Fruit fly (Drosophila melanogaster): ENCODE results near the gene CG10098.
A peak's percentile ranks its signal among the peaks of the same experiment; 100 is the strongest.

Gene CG10098

dm6 chr3R:7081972-7082371 lies 42.4 kb upstream of the CG10098 start, which contains the start of gene Dpck (continued):
- no peak for TF ChIP-seq aop (GFP tag; IDR thresholded peaks at IDR 0.05)
- peak; percentile 57 for TF ChIP-seq pzg (GFP tag; optimal IDR thresholded peaks at IDR 0.05)
- no peak for TF ChIP-seq CG6765 (GFP tag; optimal IDR thresholded peaks at IDR 0.05)
- peak; percentile 25 for TF ChIP-seq Hsf (GFP tag; optimal IDR thresholded peaks at IDR 0.05)
- TF ChIP-seq Xbp1 (GFP tag; optimal IDR thresholded peaks at IDR 0.05): peak; percentile 19
- peak; percentile 4 for TF ChIP-seq CG12071 (GFP tag; optimal IDR thresholded peaks at IDR 0.05)
- no peak for TF ChIP-seq prd (optimal IDR thresholded peaks at IDR 0.05)
- TF ChIP-seq prd (GFP tag; IDR thresholded peaks at IDR 0.05): no peak
- TF ChIP-seq CG11723 (GFP tag; optimal IDR thresholded peaks at IDR 0.05): peak; percentile 86
- TF ChIP-seq CG3847 (GFP tag; IDR thresholded peaks at IDR 0.05): 0 out of 2 replicates have a peak, but pooled peaks have one; percentile 32
- peak; percentile 7 for TF ChIP-seq bab2 (GFP tag; optimal IDR thresholded peaks at IDR 0.05)
- TF ChIP-seq bbx (GFP tag; IDR thresholded peaks at IDR 0.05; ENCODE audit: partially characterized antibody): no peak
- 0 out of 2 replicates have a peak, but pooled peaks have one; percentile 6 for TF ChIP-seq Ptx1 (GFP tag; IDR thresholded peaks at IDR 0.05)
- no peak for TF ChIP-seq Poxn (GFP tag; IDR thresholded peaks at IDR 0.05)
- no peak for TF ChIP-seq CG11093 (GFP tag; IDR thresholded peaks at IDR 0.05)
- peak; percentile 0 for TF ChIP-seq CG10654 (GFP tag; optimal IDR thresholded peaks at IDR 0.05)
- 0 out of 2 replicates have a peak, but pooled peaks have one; percentile 37 for TF ChIP-seq vvl (GFP tag; IDR thresholded peaks at IDR 0.05)
- TF ChIP-seq shn (GFP tag; optimal IDR thresholded peaks at IDR 0.05): no peak
- TF ChIP-seq nerfin-2 (GFP tag; IDR thresholded peaks at IDR 0.05; ENCODE audit: partially characterized antibody): no peak
- TF ChIP-seq Max (GFP tag; optimal IDR thresholded peaks at IDR 0.05): peak; percentile 18
- TF ChIP-seq scrt (GFP tag; optimal IDR thresholded peaks at IDR 0.05): peak; percentile 39
- TF ChIP-seq Doc2 (GFP tag; IDR thresholded peaks at IDR 0.05): no peak
- TF ChIP-seq dpn (GFP tag; optimal IDR thresholded peaks at IDR 0.05): peak in 1 of 2 experiments; percentile 11
- TF ChIP-seq phol (tag; optimal IDR thresholded peaks at IDR 0.05): peak; percentile 41
- peak; percentile 52; the same call in 1 of the 2 replicates for TF ChIP-seq E2f2 (GFP tag; IDR thresholded peaks at IDR 0.05)
- TF ChIP-seq ATbp (GFP tag; optimal IDR thresholded peaks at IDR 0.05): no peak
- TF ChIP-seq ato (GFP tag; IDR thresholded peaks at IDR 0.05; ENCODE audit: partially characterized antibody): no peak
- TF ChIP-seq CTCF (GFP tag; optimal IDR thresholded peaks at IDR 0.05): peak; percentile 14
- TF ChIP-seq nerfin-1 (tag; optimal IDR thresholded peaks at IDR 0.05): peak; percentile 6
- no peak for TF ChIP-seq ttk (GFP tag; IDR thresholded peaks at IDR 0.05)
- peak; percentile 10 for TF ChIP-seq tin (GFP tag; optimal IDR thresholded peaks at IDR 0.05)
- TF ChIP-seq CG9437 (GFP tag; optimal IDR thresholded peaks at IDR 0.05): no peak
- TF ChIP-seq lbe (GFP tag; optimal IDR thresholded peaks at IDR 0.05): peak; percentile 38
- no peak for TF ChIP-seq tgo (GFP tag; IDR thresholded peaks at IDR 0.05)
- TF ChIP-seq Dp (GFP tag; optimal IDR thresholded peaks at IDR 0.05): peak; percentile 47
- TF ChIP-seq row (GFP tag; IDR thresholded peaks at IDR 0.05): peak; percentile 85
- no peak for TF ChIP-seq tll (GFP tag; optimal IDR thresholded peaks at IDR 0.05)
- peak; percentile 80 for TF ChIP-seq Med (GFP tag)
- no peak for TF ChIP-seq amos (GFP tag; IDR thresholded peaks at IDR 0.05; ENCODE audit: partially characterized antibody)
- TF ChIP-seq CG2875 (GFP tag; optimal IDR thresholded peaks at IDR 0.05): no peak
- TF ChIP-seq CG10979 (tag; optimal IDR thresholded peaks at IDR 0.05): peak; percentile 23
- peak; percentile 1 for TF ChIP-seq CG3281 (GFP tag; optimal IDR thresholded peaks at IDR 0.05)
- peak; percentile 29 for TF ChIP-seq HHEX (GFP tag; optimal IDR thresholded peaks at IDR 0.05)
- TF ChIP-seq CG9932 (GFP tag; IDR thresholded peaks at IDR 0.05): peak; percentile 10; the same call in 1 of the 2 replicates
- TF ChIP-seq CG30020 (tag; optimal IDR thresholded peaks at IDR 0.05): peak; percentile 92
- TF ChIP-seq otp (GFP tag; IDR thresholded peaks at IDR 0.05): no peak
- peak; percentile 32 for TF ChIP-seq gro (GFP tag; optimal IDR thresholded peaks at IDR 0.05)
- no peak for TF ChIP-seq CG1647 (GFP tag; optimal IDR thresholded peaks at IDR 0.05)
- TF ChIP-seq sr (GFP tag; IDR thresholded peaks at IDR 0.05): no peak
- TF ChIP-seq CG10543 (GFP tag; optimal IDR thresholded peaks at IDR 0.05): peak; percentile 21
- no peak for TF ChIP-seq CG1832 (GFP tag; optimal IDR thresholded peaks at IDR 0.05)
